Worm (Caenorhabditis elegans): ENCODE data around the gene act-2.

The act-2 gene

ce11 chrV:11119294-11119755 lies 41.4 kb upstream of the act-2 start, which contains the start of gene scb-1:
Gene scb-1, minus strand, starts transcription at chrV:11119705.
- TF ChIP-seq C17E4.6 (GFP tag; IDR thresholded peaks at IDR 0.05) (no peak), F33H1.4 (GFP tag; IDR thresholded peaks at IDR 0.05) (no peak), dox-1 (GFP tag; IDR thresholded peaks at IDR 0.05) (no peak), mes-4 (tag; optimal IDR thresholded peaks at IDR 0.05) (no peak), ets-4 (GFP tag; optimal IDR thresholded peaks at IDR 0.05) (no peak), fkh-3 (tag; optimal IDR thresholded peaks at IDR 0.05) (no peak), atf-7 (tag; optimal IDR thresholded peaks at IDR 0.05) (no peak), sdz-38 (tag; optimal IDR thresholded peaks at IDR 0.05) (no peak), somi-1 (GFP tag; optimal IDR thresholded peaks at IDR 0.05) (no peak), zfh-2 (GFP tag; conservative IDR thresholded peaks at IDR 0.05) (no peak), snpc-3.4 (tag; optimal IDR thresholded peaks at IDR 0.05) (peak; percentile 16), snpc-1.1 (tag; optimal IDR thresholded peaks at IDR 0.05; ENCODE audit: insufficient read depth) (no peak), ztf-25 (GFP tag; IDR thresholded peaks at IDR 0.05) (0 out of 2 replicates have a peak, but pooled peaks have one; percentile 27), lin-40 (tag; optimal IDR thresholded peaks at IDR 0.05) (no peak), ceh-58 (GFP tag; IDR thresholded peaks at IDR 0.05) (no peak), B0261.1 (tag; optimal IDR thresholded peaks at IDR 0.05) (no peak), C06A6.2 (GFP tag; conservative IDR thresholded peaks at IDR 0.05) (no peak), ccch-3 (GFP tag; optimal IDR thresholded peaks at IDR 0.05) (no peak), Y53F4B.3 (GFP tag; IDR thresholded peaks at IDR 0.05) (no peak), let-607 (tag; optimal IDR thresholded peaks at IDR 0.05) (peak in 1 of 2 experiments; percentile 25), athp-1 (tag; optimal IDR thresholded peaks at IDR 0.05) (no peak), ztf-28 (GFP tag; IDR thresholded peaks at IDR 0.05) (no peak), egl-44 (GFP tag; IDR thresholded peaks at IDR 0.05) (no peak), nhr-27 (tag; optimal IDR thresholded peaks at IDR 0.05) (no peak), F57C9.4 (tag; optimal IDR thresholded peaks at IDR 0.05) (no peak), rpc-1 (optimal IDR thresholded peaks at IDR 0.05) (no peak), rpc-1 (tag; optimal IDR thresholded peaks at IDR 0.05) (no peak), ztf-18 (tag; optimal IDR thresholded peaks at IDR 0.05) (no peak), egrh-3 (GFP tag; IDR thresholded peaks at IDR 0.05) (no peak), Y79H2A.3 (GFP tag; conservative IDR thresholded peaks at IDR 0.05) (no peak), pha-4 (tag; optimal IDR thresholded peaks at IDR 0.05) (no peak), B0035.1 (tag; optimal IDR thresholded peaks at IDR 0.05) (no peak), dpff-1 (tag; optimal IDR thresholded peaks at IDR 0.05) (peak; percentile 72), hlh-12 (tag; optimal IDR thresholded peaks at IDR 0.05) (no peak), unc-62 (GFP tag; optimal IDR thresholded peaks at IDR 0.05) (no peak), ztf-3 (GFP tag; optimal IDR thresholded peaks at IDR 0.05) (no peak), nhr-120 (GFP tag; IDR thresholded peaks at IDR 0.05) (no peak), ztf-26 (tag; optimal IDR thresholded peaks at IDR 0.05) (peak; percentile 42), lin-35 (GFP tag; optimal IDR thresholded peaks at IDR 0.05) (no peak), madf-8 (GFP tag; conservative IDR thresholded peaks at IDR 0.05) (no peak), ZK185.1 (tag; optimal IDR thresholded peaks at IDR 0.05; ENCODE audit: poor library complexity, severe bottlenecking) (no peak), F22D6.2 (tag; optimal IDR thresholded peaks at IDR 0.05) (no peak), mxl-1 (tag; optimal IDR thresholded peaks at IDR 0.05) (no peak), F49E8.2 (tag; optimal IDR thresholded peaks at IDR 0.05; ENCODE audit: insufficient read depth) (no peak), nhr-90 (tag; optimal IDR thresholded peaks at IDR 0.05) (no peak), repo-1 (tag; optimal IDR thresholded peaks at IDR 0.05) (no peak), egl-18 (GFP tag; IDR thresholded peaks at IDR 0.05) (no peak), ama-1 (optimal IDR thresholded peaks at IDR 0.05) (peak; percentile 71), ama-1 (GFP tag; optimal IDR thresholded peaks at IDR 0.05) (no peak), sea-2 (GFP tag; IDR thresholded peaks at IDR 0.05) (no peak), attf-5 (GFP tag; optimal IDR thresholded peaks at IDR 0.05) (no peak)

Data from whole organism, young adult.